Fruit fly (Drosophila melanogaster) whole organism, prepupa: ENCODE results near the gene XNP.
A peak's percentile ranks its signal among the peaks of the same experiment; 100 is the strongest.

Experiments used
- Blimp-1 ChIP-seq: fragments of 200-800 bp; sonication (Bioruptor generic); optimal IDR thresholded peaks from 3 replicates; lab custom pipeline; 2017; ENCODE audit warnings: missing biosample characterization, missing genetic modification characterization, mild to moderate bottlenecking, moderate library complexity, missing genetic modification reagents
- CG10631 ChIP-seq: fragments of 200-800 bp; sonication (Bioruptor generic); optimal IDR thresholded peaks from 2 replicates; lab custom pipeline; 2016; ENCODE audit warnings: missing biosample characterization, missing genetic modification characterization
- CG10669 ChIP-seq: fragments of 200-800 bp; sonication (Bioruptor generic); optimal IDR thresholded peaks from 3 replicates; lab custom pipeline; 2018; ENCODE audit warnings: missing biosample characterization, mild to moderate bottlenecking, missing genetic modification characterization, moderate library complexity
- CG11294 ChIP-seq: fragments of 200-800 bp; sonication (Bioruptor generic); IDR thresholded peaks from 2 replicates; pipeline ENCODE4 v1.3.6; 2022; ENCODE audit warnings: missing biosample characterization, missing genetic modification characterization
- CG11902 ChIP-seq: fragments of 200-800 bp; sonication (Bioruptor generic); optimal IDR thresholded peaks from 3 replicates; lab custom pipeline; 2016; ENCODE audit warnings: missing biosample characterization, missing genetic modification characterization
- CG15336 ChIP-seq: fragments of 200-800 bp; sonication (Bioruptor generic); IDR thresholded peaks from 2 replicates; pipeline ENCODE4 v1.3.6; 2022; ENCODE audit warnings: missing biosample characterization, missing genetic modification characterization
- CG1621 ChIP-seq: fragments of 200-800 bp; sonication (Bioruptor generic); optimal IDR thresholded peaks from 3 replicates; lab custom pipeline; 2018; ENCODE audit warnings: missing biosample characterization, mild to moderate bottlenecking, missing genetic modification characterization
- CG16779 ChIP-seq: fragments of 200-800 bp; sonication (Bioruptor generic); optimal IDR thresholded peaks from 3 replicates; lab custom pipeline; 2017; ENCODE audit warnings: missing biosample characterization, mild to moderate bottlenecking, missing genetic modification characterization
- CG3032 ChIP-seq: fragments of 200-800 bp; optimal IDR thresholded peaks from 2 replicates; lab custom pipeline; 2019; ENCODE audit warnings: missing biosample characterization, mild to moderate bottlenecking, missing genetic modification characterization, moderate library complexity
- CG31627 ChIP-seq: fragments of 200-800 bp; sonication (Bioruptor generic); optimal IDR thresholded peaks from 3 replicates; lab custom pipeline; 2016; ENCODE audit warnings: missing biosample characterization, missing genetic modification characterization
- CG32006 ChIP-seq: fragments of 200-800 bp; sonication (Bioruptor generic); optimal IDR thresholded peaks from 3 replicates; lab custom pipeline; 2017; ENCODE audit warnings: missing biosample characterization, mild to moderate bottlenecking, missing genetic modification characterization
- CG34406 ChIP-seq: fragments of 200-800 bp; sonication (Bioruptor generic); optimal IDR thresholded peaks from 3 replicates; lab custom pipeline; 2016; ENCODE audit warnings: missing biosample characterization, missing genetic modification characterization
- CG4318 ChIP-seq: fragments of 200-800 bp; sonication (Bioruptor generic); optimal IDR thresholded peaks from 3 replicates; lab custom pipeline; 2017; ENCODE audit warnings: missing biosample characterization, mild to moderate bottlenecking, missing genetic modification characterization
- CG6163 ChIP-seq: fragments of 200-800 bp; sonication (Bioruptor generic); IDR thresholded peaks from 3 replicates; pipeline ENCODE4 v1.3.6; 2022; ENCODE audit warnings: missing biosample characterization, missing genetic modification characterization
- CG6276 ChIP-seq: fragments of 200-800 bp; sonication (Bioruptor generic); optimal IDR thresholded peaks from 2 replicates; lab custom pipeline; 2017; ENCODE audit warnings: missing biosample characterization, mild to moderate bottlenecking, missing genetic modification characterization
- CG6792 ChIP-seq: fragments of 200-800 bp; sonication (Bioruptor generic); optimal IDR thresholded peaks from 3 replicates; lab custom pipeline; 2016; ENCODE audit warnings: missing biosample characterization, missing genetic modification characterization
- CG6808 ChIP-seq: fragments of 200-800 bp; sonication (Bioruptor generic); optimal IDR thresholded peaks from 3 replicates; lab custom pipeline; 2017; ENCODE audit warnings: missing biosample characterization, missing genetic modification characterization, mild to moderate bottlenecking, moderate library complexity, missing genetic modification reagents
- CG6854 ChIP-seq: fragments of 200-800 bp; sonication (Bioruptor generic); optimal IDR thresholded peaks from 2 replicates; lab custom pipeline; 2017; ENCODE audit warnings: missing biosample characterization, mild to moderate bottlenecking, missing genetic modification characterization
- CG7368 ChIP-seq: fragments of 200-800 bp; sonication (Bioruptor generic); optimal IDR thresholded peaks from 3 replicates; lab custom pipeline; 2016; ENCODE audit warnings: missing biosample characterization, missing genetic modification characterization
- CG8119 ChIP-seq: fragments of 200-800 bp; sonication (Bioruptor generic); IDR thresholded peaks from 3 replicates; pipeline ENCODE4 v1.3.6; 2022; ENCODE audit warnings: missing biosample characterization, missing genetic modification characterization
- CG8319 ChIP-seq: fragments of 200-800 bp; sonication (Bioruptor generic); optimal IDR thresholded peaks from 3 replicates; lab custom pipeline; 2016; ENCODE audit warnings: missing biosample characterization, missing genetic modification characterization
- CG8632 ChIP-seq: fragments of 200-800 bp; sonication (Bioruptor generic); optimal IDR thresholded peaks from 3 replicates; lab custom pipeline; 2016; ENCODE audit warnings: missing biosample characterization, missing genetic modification characterization
- CG9139 ChIP-seq: fragments of 200-800 bp; sonication (Bioruptor generic); optimal IDR thresholded peaks from 3 replicates; lab custom pipeline; 2017; ENCODE audit warnings: missing biosample characterization, mild to moderate bottlenecking, missing genetic modification characterization
- Eip78C ChIP-seq: fragments of 200-800 bp; sonication (Bioruptor generic); peaks from one replicate; lab custom pipeline; 2016; ENCODE audit warnings: missing biosample characterization, missing genetic modification characterization
- Eip93F ChIP-seq: fragments of 200-800 bp; sonication (Bioruptor generic); optimal IDR thresholded peaks from 2 replicates; lab custom pipeline; 2016; ENCODE audit warnings: missing biosample characterization, mild to moderate bottlenecking, missing genetic modification characterization
- Ets21C ChIP-seq: fragments of 200-800 bp; sonication (Bioruptor generic); optimal IDR thresholded peaks from 3 replicates; lab custom pipeline; 2016; ENCODE audit warnings: missing biosample characterization, missing genetic modification characterization
- Gug ChIP-seq: fragments of 200-800 bp; sonication (Bioruptor generic); IDR thresholded peaks from 2 replicates; pipeline ENCODE4 v1.3.6; 2022; ENCODE audit warnings: missing biosample characterization, missing genetic modification characterization
- Hr39 ChIP-seq: fragments of 200-800 bp; sonication (Bioruptor generic); optimal IDR thresholded peaks from 2 replicates; lab custom pipeline; 2016; ENCODE audit warnings: missing biosample characterization, missing genetic modification characterization
- Hr4 ChIP-seq: fragments of 200-800 bp; sonication (Bioruptor generic); optimal IDR thresholded peaks from 3 replicates; lab custom pipeline; 2016; ENCODE audit warnings: missing biosample characterization, missing genetic modification characterization
- Lpt ChIP-seq: fragments of 200-800 bp; sonication (Bioruptor generic); optimal IDR thresholded peaks from 3 replicates; lab custom pipeline; 2016; ENCODE audit warnings: missing biosample characterization, missing genetic modification characterization
- Met ChIP-seq: fragments of 200-800 bp; sonication (Bioruptor generic); optimal IDR thresholded peaks from 3 replicates; lab custom pipeline; 2016; ENCODE audit warnings: missing biosample characterization, missing genetic modification characterization
- OdsH ChIP-seq: fragments of 200-800 bp; sonication (Bioruptor generic); optimal IDR thresholded peaks from 3 replicates; lab custom pipeline; 2016; ENCODE audit warnings: missing biosample characterization, missing genetic modification characterization
- Smox ChIP-seq: fragments of 200-800 bp; sonication (Bioruptor generic); optimal IDR thresholded peaks from 3 replicates; lab custom pipeline; 2016; ENCODE audit warnings: missing biosample characterization, missing genetic modification characterization
- Sox14 ChIP-seq: fragments of 200-800 bp; sonication (Bioruptor generic); optimal IDR thresholded peaks from 3 replicates; lab custom pipeline; 2016; ENCODE audit warnings: missing biosample characterization, missing genetic modification characterization
- Sox15 ChIP-seq: fragments of 200-800 bp; sonication (Bioruptor generic); optimal IDR thresholded peaks from 3 replicates; lab custom pipeline; 2016; ENCODE audit warnings: missing biosample characterization, missing genetic modification characterization
- acj6 ChIP-seq: fragments of 200-800 bp; sonication (Bioruptor generic); optimal IDR thresholded peaks from 3 replicates; lab custom pipeline; 2016; ENCODE audit warnings: missing biosample characterization, missing genetic modification characterization
- cyc ChIP-seq: fragments of 200-800 bp; sonication (Bioruptor generic); optimal IDR thresholded peaks from 3 replicates; lab custom pipeline; 2016; ENCODE audit warnings: missing biosample characterization, missing genetic modification characterization
- dsx ChIP-seq: fragments of 200-800 bp; optimal IDR thresholded peaks from 3 replicates; lab custom pipeline; 2019; ENCODE audit warnings: missing biosample characterization, mild to moderate bottlenecking, missing genetic modification characterization, moderate library complexity; ENCODE audit not compliant: poor library complexity, severe bottlenecking
- fkh ChIP-seq: fragments of 200-800 bp; sonication (Bioruptor generic); optimal IDR thresholded peaks from 3 replicates; lab custom pipeline; 2017; ENCODE audit warnings: missing biosample characterization, mild to moderate bottlenecking, missing genetic modification characterization, moderate library complexity
- net ChIP-seq: fragments of 200-800 bp; sonication (Bioruptor generic); optimal IDR thresholded peaks from 3 replicates; lab custom pipeline; 2016; ENCODE audit warnings: missing biosample characterization, missing genetic modification characterization
- pdm3 ChIP-seq: fragments of 200-800 bp; sonication (Bioruptor generic); optimal IDR thresholded peaks from 3 replicates; lab custom pipeline; 2016; ENCODE audit warnings: missing biosample characterization, missing genetic modification characterization
- salr ChIP-seq, 2 experiments: fragments of 200-800 bp; sonication (Bioruptor generic); optimal IDR thresholded peaks; 3 replicates each; lab custom pipeline; 2016 to 2018; ENCODE audit warnings: missing biosample characterization in 2 of 2, missing genetic modification characterization in 2 of 2, mild to moderate bottlenecking in 1 of 2
- spab ChIP-seq: fragments of 200-800 bp; sonication (Bioruptor generic); optimal IDR thresholded peaks from 2 replicates; lab custom pipeline; 2017; ENCODE audit warnings: missing biosample characterization, mild to moderate bottlenecking, missing genetic modification characterization, missing genetic modification reagents
- svp ChIP-seq: fragments of 200-800 bp; sonication (Bioruptor generic); peaks from one replicate; lab custom pipeline; 2016; ENCODE audit warnings: missing biosample characterization, missing genetic modification characterization
- topi ChIP-seq: fragments of 200-800 bp; sonication (Bioruptor generic); optimal IDR thresholded peaks from 3 replicates; lab custom pipeline; 2016; ENCODE audit warnings: missing biosample characterization, missing genetic modification characterization
- vri ChIP-seq: fragments of 200-800 bp; sonication (Bioruptor generic); optimal IDR thresholded peaks from 3 replicates; lab custom pipeline; 2016; ENCODE audit warnings: missing biosample characterization, mild to moderate bottlenecking, missing genetic modification characterization

The XNP gene

dm6 chr3R:25490778-25491664 lies 8.4 kb upstream of the XNP start, which contains the start of the genes Gnpat and CG5112 (continued):
- TF ChIP-seq fkh (GFP tag; lab: Kevin White, UChicago) (peak; percentile 49), Gug (GFP tag; lab: Robert Waterston, UW) (no peak), CG6276 (GFP tag; lab: Kevin White, UChicago) (peak; percentile 24), CG11294 (GFP tag; lab: Robert Waterston, UW) (peak; percentile 6; the same call in 1 of the 2 replicates), CG1621 (tag; lab: Kevin White, UChicago) (peak; percentile 61), CG10631 (peak; percentile 42), OdsH (GFP tag; lab: Kevin White, UChicago) (peak; percentile 0), svp (peak; percentile 70), Lpt (GFP tag; lab: Kevin White, UChicago) (no peak), CG10669 (no peak), spab (GFP tag; lab: Kevin White, UChicago) (peak; percentile 4), pdm3 (GFP tag; lab: Kevin White, UChicago) (no peak), dsx (GFP tag; lab: Kevin White, UChicago) (peak; percentile 6), CG8119 (peak; percentile 22; the same call in 1 of the 3 replicates), CG32006 (peak; percentile 28), net (GFP tag; lab: Kevin White, UChicago) (no peak), CG8632 (GFP tag; lab: Kevin White, UChicago) (peak; percentile 50), acj6 (GFP tag; lab: Kevin White, UChicago) (no peak), Sox14 (GFP tag; lab: Kevin White, UChicago) (no peak), CG11902 (no peak), topi (GFP tag; lab: Kevin White, UChicago) (no peak), Blimp-1 (GFP tag; lab: Kevin White, UChicago) (peak; percentile 2)

dm6 chr3R:25490375-25490774 lies 7.7 kb upstream of the XNP start:
- TF ChIP-seq CG6792 (peak; percentile 4), CG15336 (GFP tag; lab: Robert Waterston, UW) (peak; percentile 87), Eip78C (GFP tag; lab: Kevin White, UChicago) (peak; percentile 88), Sox14 (GFP tag; lab: Kevin White, UChicago) (peak; percentile 47), Ets21C (no peak), pdm3 (GFP tag; lab: Kevin White, UChicago) (peak; percentile 81), CG11294 (GFP tag; lab: Robert Waterston, UW) (peak; percentile 63), fkh (GFP tag; lab: Kevin White, UChicago) (peak; percentile 44), Eip93F (GFP tag; lab: Kevin White, UChicago) (peak; percentile 11), CG16779 (tag; lab: Kevin White, UChicago) (peak; percentile 29), Smox (GFP tag; lab: Kevin White, UChicago) (peak; percentile 39), Gug (GFP tag; lab: Robert Waterston, UW) (peak; percentile 68), CG6808 (GFP tag; lab: Kevin White, UChicago) (peak; percentile 24), Sox15 (peak; percentile 57), topi (GFP tag; lab: Kevin White, UChicago) (peak; percentile 52), CG8119 (peak; percentile 87), CG6163 (GFP tag; lab: Robert Waterston, UW) (peak; percentile 72), Met (GFP tag; lab: Kevin White, UChicago) (peak; percentile 49), vri (GFP tag; lab: Kevin White, UChicago) (no peak), CG7368 (GFP tag; lab: Kevin White, UChicago) (peak; percentile 54), CG3032 (tag; lab: Kevin White, UChicago) (peak; percentile 35), CG10669 (peak; percentile 24), CG6854 (GFP tag; lab: Kevin White, UChicago) (no peak), CG8319 (GFP tag; lab: Kevin White, UChicago) (peak; percentile 9), Hr4 (GFP tag; lab: Kevin White, UChicago) (peak; percentile 89), CG32006 (peak; percentile 90), CG10631 (peak; percentile 50), Lpt (GFP tag; lab: Kevin White, UChicago) (peak; percentile 69), CG34406 (peak; percentile 29), Hr39 (GFP tag; lab: Kevin White, UChicago) (peak; percentile 25), salr (GFP tag; optimal IDR thresholded peaks at IDR 0.05; lab: Kevin White, UChicago) (peak in 1 of 2 experiments; percentile 57), CG4318 (peak; percentile 81), cyc (GFP tag; lab: Kevin White, UChicago) (peak; percentile 34), CG9139 (GFP tag; lab: Kevin White, UChicago) (no peak), CG8632 (GFP tag; lab: Kevin White, UChicago) (no peak), CG31627 (GFP tag; lab: Kevin White, UChicago) (peak; percentile 40)
